Fruit fly (Drosophila melanogaster): Measurements from ENCODE around the gene Pus1.

Pus1 gene

DNA sequence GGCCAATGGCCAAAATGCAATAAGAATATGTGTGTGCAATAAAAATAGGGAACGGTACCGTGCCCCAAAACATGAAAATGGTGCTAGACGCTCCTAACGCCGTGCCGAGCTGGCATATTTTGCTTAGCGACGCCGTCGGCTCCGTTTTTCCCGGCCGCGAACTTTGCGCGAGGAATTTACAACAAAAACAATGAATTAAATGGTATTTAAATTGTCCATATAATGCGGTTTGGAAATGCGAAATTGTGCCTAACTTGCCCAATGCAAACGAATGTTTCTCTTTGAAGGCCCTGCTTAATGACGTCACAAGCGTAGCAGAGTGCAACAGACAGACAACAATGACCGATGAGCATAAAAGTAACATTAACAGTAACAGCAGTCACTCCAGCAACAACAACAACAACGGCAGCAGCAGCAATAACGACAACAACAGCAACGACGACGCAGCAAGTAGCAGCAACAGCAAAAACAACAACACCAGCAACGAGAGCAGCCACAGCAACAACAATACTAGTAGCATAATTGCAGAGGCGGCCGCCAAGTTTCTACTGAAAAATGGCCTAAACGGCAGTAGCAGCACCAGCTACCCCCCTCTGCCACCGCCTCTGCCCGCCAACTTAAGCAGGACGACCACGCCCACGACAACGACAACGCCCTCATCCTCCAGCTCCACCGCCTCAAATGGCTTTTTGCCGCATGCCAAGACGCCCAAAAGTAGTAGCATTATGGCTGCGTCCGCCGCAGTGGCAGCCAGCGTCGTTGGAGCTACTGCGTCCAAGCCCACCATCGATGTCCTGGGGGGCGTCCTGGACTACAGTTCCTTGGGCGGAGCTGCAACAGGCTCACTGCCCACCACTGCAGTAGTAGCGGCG is 30.1 kb upstream of the Pus1 start:
- TF ChIP-seq tj (GFP tag; optimal IDR thresholded peaks at IDR 0.05): no peak
- no peak for TF ChIP-seq CG5204 (GFP tag; optimal IDR thresholded peaks at IDR 0.05)
- no peak for TF ChIP-seq cnc (optimal IDR thresholded peaks at IDR 0.05)
- no peak for TF ChIP-seq bab1 (GFP tag; optimal IDR thresholded peaks at IDR 0.05)
- no peak for TF ChIP-seq Mnt (GFP tag; optimal IDR thresholded peaks at IDR 0.05)
- no peak for TF ChIP-seq CG11617 (GFP tag; optimal IDR thresholded peaks at IDR 0.05)
- TF ChIP-seq CG1620 (GFP tag; optimal IDR thresholded peaks at IDR 0.05): no peak
- TF ChIP-seq CG33017 (tag; optimal IDR thresholded peaks at IDR 0.05): no peak

DNA sequence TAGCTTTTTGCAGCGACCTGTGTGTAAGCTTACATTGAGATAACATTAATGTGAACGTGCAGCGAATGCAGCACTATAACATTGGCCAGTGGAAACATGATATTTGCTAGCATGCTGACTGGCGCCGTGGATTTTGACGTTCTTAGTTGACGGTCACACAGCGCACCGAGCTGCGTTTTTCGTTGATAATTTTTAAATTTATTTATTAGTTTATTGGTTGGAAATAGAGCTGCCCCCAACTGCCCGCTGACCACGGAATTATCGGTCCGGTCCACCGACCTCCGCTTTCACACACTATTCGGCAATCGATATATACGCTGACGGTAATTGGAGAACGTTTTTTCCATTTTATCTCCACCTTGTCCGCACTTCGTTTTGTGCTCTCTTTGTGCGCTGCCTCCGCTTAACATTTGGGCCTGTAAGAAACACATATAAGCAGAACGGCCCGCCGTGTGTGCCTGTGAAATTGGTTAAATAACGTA is 29.4 kb upstream of the Pus1 start, which contains the start of gene H:
H (plus strand) TSS at position 134 of the 482 bp plus-strand sequence.
- TF ChIP-seq Mnt (GFP tag; optimal IDR thresholded peaks at IDR 0.05) (peak; percentile 48), CG11617 (GFP tag; optimal IDR thresholded peaks at IDR 0.05) (peak; percentile 52), Clk (GFP tag; optimal IDR thresholded peaks at IDR 0.05) (no peak), tj (GFP tag; optimal IDR thresholded peaks at IDR 0.05) (peak; percentile 22)

DNA sequence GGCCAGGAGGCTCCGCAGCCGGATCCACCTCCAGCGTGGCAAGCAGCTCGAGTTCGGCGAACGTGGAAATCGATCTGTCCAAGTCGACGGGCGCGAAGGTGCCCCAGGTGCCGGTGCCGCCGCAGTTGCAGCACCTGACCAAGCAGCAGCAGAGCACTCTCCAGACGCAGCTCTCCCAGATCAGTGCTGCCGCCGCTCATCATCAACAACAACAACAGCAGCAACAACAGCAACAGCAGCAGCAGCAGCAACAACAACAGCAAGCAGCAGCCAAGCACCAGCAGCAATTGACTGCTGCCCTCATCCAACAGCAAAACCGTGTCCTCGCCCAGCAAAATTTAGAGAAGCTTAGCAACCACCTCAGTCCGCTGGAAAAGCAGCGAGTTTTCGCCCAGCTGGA is 26.5 kb upstream of the Pus1 start:
- TF ChIP-seq CG7045 (GFP tag; optimal IDR thresholded peaks at IDR 0.05) (no peak), cic (GFP tag; optimal IDR thresholded peaks at IDR 0.05) (no peak), CG11617 (GFP tag; optimal IDR thresholded peaks at IDR 0.05) (no peak), CG1620 (GFP tag; optimal IDR thresholded peaks at IDR 0.05) (no peak), cnc (optimal IDR thresholded peaks at IDR 0.05) (no peak), bab1 (GFP tag; optimal IDR thresholded peaks at IDR 0.05) (no peak), ovo (GFP tag; optimal IDR thresholded peaks at IDR 0.05) (no peak), CG14711 (tag; optimal IDR thresholded peaks at IDR 0.05) (no peak), pad (GFP tag; optimal IDR thresholded peaks at IDR 0.05) (no peak)

DNA sequence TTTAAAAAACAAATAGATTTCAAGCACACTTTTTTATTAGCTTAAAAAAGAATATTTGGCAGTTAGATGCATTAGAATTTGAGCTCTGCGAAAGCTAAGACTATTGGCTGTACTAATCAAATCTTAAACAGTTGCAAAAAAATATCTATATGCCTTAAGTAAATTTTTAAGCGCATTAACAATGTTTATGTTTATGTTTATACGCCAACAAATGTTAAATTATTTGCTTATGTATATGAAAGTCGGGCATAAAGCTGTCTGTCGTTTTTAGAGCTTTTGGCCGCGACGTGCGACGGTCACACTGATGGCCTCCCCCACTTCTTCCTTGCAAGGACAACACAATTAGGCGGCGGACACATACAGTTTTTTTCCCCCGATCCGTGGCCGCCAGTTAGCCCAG is 25.1 kb upstream of the Pus1 start, which contains the start of gene CG5466:
CG5466 (plus strand) TSS at position 301 of the 400 bp plus-strand sequence.
- TF ChIP-seq tj (GFP tag; optimal IDR thresholded peaks at IDR 0.05) (no peak), CG33017 (tag; optimal IDR thresholded peaks at IDR 0.05) (no peak), Clk (GFP tag; optimal IDR thresholded peaks at IDR 0.05) (no peak), Hr96 (GFP tag; optimal IDR thresholded peaks at IDR 0.05) (no peak), ovo (GFP tag; optimal IDR thresholded peaks at IDR 0.05) (no peak), Mnt (GFP tag; optimal IDR thresholded peaks at IDR 0.05) (no peak), Crg-1 (GFP tag; optimal IDR thresholded peaks at IDR 0.05) (no peak), CG1620 (GFP tag; optimal IDR thresholded peaks at IDR 0.05) (no peak), cnc (optimal IDR thresholded peaks at IDR 0.05) (no peak), bab1 (GFP tag; optimal IDR thresholded peaks at IDR 0.05) (no peak), CG5204 (GFP tag; optimal IDR thresholded peaks at IDR 0.05) (no peak)

DNA sequence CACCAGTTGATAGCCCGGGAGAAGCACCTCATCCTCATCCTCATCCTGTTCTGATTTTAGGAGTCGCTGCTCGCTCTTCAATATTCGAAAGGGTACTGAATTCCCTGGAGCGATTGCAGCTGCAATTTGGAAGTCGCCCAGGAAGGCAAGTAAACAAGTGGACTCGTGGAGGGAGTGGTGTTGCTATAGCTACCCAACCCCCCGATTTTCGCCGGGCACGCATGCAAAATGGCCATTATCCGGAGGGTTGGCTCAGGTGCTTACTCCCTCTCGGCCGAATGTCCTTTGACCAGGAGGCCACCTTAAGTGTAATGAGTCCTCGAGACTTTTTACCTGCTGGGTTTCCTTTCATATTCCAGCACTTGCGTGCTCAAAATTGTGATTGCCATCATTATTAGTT is 24.3 kb upstream of the Pus1 start, which contains the start of gene CG15923:
CG15923 (minus strand) TSS at position 101 of the 400 bp plus-strand sequence.
- TF ChIP-seq tj (GFP tag; optimal IDR thresholded peaks at IDR 0.05) (no peak), CG12768 (GFP tag; optimal IDR thresholded peaks at IDR 0.05) (no peak), toe (GFP tag; optimal IDR thresholded peaks at IDR 0.05) (no peak), cnc (optimal IDR thresholded peaks at IDR 0.05) (no peak), Clk (GFP tag; optimal IDR thresholded peaks at IDR 0.05) (no peak), kay (GFP tag; ENCODE audit: borderline replicate concordance) (no peak), bab1 (GFP tag; optimal IDR thresholded peaks at IDR 0.05) (no peak), CG7101 (tag; optimal IDR thresholded peaks at IDR 0.05) (no peak), pad (GFP tag; optimal IDR thresholded peaks at IDR 0.05) (no peak), Mnt (GFP tag; optimal IDR thresholded peaks at IDR 0.05) (no peak), Hr96 (GFP tag; optimal IDR thresholded peaks at IDR 0.05) (no peak), CG1620 (GFP tag; optimal IDR thresholded peaks at IDR 0.05) (no peak)

DNA sequence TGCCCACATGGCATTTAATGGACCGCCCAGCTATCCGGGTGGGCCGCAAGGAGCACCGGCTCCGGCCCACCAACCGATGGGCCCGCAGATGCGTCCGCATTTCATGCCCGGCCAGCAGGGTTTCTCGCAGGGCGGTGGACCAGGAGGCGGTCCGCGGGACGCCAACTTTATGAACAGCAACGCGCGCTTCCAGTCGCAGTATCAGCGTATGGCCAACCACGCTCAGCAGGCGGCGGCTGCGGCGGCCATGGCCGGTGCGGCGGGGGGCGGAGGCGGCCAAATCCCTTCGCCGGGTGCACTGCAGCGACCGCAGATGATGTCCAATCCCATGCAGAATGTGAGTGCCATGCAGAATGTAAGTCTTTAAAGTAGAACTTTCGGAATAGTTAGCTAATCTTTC is 15.7 kb upstream of the Pus1 start:
- no peak for TF ChIP-seq tj (GFP tag; optimal IDR thresholded peaks at IDR 0.05)
- TF ChIP-seq Clk (GFP tag; optimal IDR thresholded peaks at IDR 0.05): no peak
- TF ChIP-seq Crg-1 (GFP tag; optimal IDR thresholded peaks at IDR 0.05): no peak

DNA sequence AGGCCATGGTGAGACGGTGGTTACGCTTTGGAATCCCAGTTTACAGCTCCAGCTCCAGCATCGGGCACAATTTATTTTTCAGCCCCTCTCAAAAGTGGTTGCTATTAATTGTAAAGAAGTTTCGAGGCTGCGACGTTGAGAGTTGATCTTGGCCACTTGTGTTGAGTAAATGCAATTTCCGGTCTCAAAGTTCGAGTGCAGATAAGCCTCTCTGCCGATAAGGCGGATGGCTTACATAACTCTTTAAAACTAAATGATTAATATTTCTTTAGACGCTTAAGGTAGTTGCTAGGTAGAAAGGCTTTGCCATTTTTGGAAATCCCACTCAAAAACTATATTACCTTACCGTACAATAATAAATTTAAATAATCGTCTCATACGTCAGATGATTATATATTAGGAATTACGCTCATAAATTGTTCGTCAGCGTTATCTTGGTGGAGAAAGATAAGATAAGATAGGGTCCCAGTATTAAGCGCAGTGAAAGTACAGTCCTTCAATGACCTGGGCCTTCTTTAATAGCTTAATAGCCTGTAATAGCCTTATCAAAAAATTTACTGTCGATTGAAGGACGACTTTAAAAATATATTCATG is 13.2 kb upstream of the Pus1 start:
- TF ChIP-seq kay (GFP tag; ENCODE audit: borderline replicate concordance): peak; percentile 78
- TF ChIP-seq CG33017 (tag; optimal IDR thresholded peaks at IDR 0.05): peak; percentile 25
- peak; percentile 32 for TF ChIP-seq CG5204 (GFP tag; optimal IDR thresholded peaks at IDR 0.05)
- no peak for TF ChIP-seq CG7101 (tag; optimal IDR thresholded peaks at IDR 0.05)
